Fruit fly (Drosophila melanogaster): ENCODE measurements around the gene CG11109.

CG11109 gene

dm6 chr3L:22871845-22872361 lies at the start of gene CG11109, which contains the start of gene Arf1:
Gene CG11109 (plus strand): TSS chr3L:22872200.
Gene Arf1 (minus strand): TSS chr3L:22872231.
- TF ChIP-seq ttk (optimal IDR thresholded peaks at IDR 0.05), result no peak
- no peak for TF ChIP-seq psq (optimal IDR thresholded peaks at IDR 0.05)
- no peak for TF ChIP-seq insv (optimal IDR thresholded peaks at IDR 0.05)
- no peak for TF ChIP-seq Myc (optimal IDR thresholded peaks at IDR 0.05)
- no peak for TF ChIP-seq Sin3A (optimal IDR thresholded peaks at IDR 0.05)

- no peak for TF ChIP-seq Sin3A (optimal IDR thresholded peaks at IDR 0.05)
- TF ChIP-seq insv (optimal IDR thresholded peaks at IDR 0.05), result no peak
- no peak for TF ChIP-seq ttk (optimal IDR thresholded peaks at IDR 0.05)
- TF ChIP-seq psq (optimal IDR thresholded peaks at IDR 0.05), result no peak
- TF ChIP-seq h (optimal IDR thresholded peaks at IDR 0.05), result no peak
- no peak for TF ChIP-seq Myc (optimal IDR thresholded peaks at IDR 0.05)
Observed at dm6 chr3L:22822544-22823175, 49.3 kb upstream of the CG11109 start.

- TF ChIP-seq ttk (optimal IDR thresholded peaks at IDR 0.05) (no peak), h (optimal IDR thresholded peaks at IDR 0.05) (no peak), Sin3A (optimal IDR thresholded peaks at IDR 0.05) (no peak), Myc (optimal IDR thresholded peaks at IDR 0.05) (no peak), psq (optimal IDR thresholded peaks at IDR 0.05) (no peak), insv (optimal IDR thresholded peaks at IDR 0.05) (no peak)
Observed at dm6 chr3L:22823230-22823629, 48.8 kb upstream of the CG11109 start.

- TF ChIP-seq ttk (optimal IDR thresholded peaks at IDR 0.05) (no peak), Sin3A (optimal IDR thresholded peaks at IDR 0.05) (no peak), h (optimal IDR thresholded peaks at IDR 0.05) (no peak), Myc (optimal IDR thresholded peaks at IDR 0.05) (no peak), insv (optimal IDR thresholded peaks at IDR 0.05) (no peak), psq (optimal IDR thresholded peaks at IDR 0.05) (no peak)
Observed at dm6 chr3L:22824668-22825192, 47.3 kb upstream of the CG11109 start.

- TF ChIP-seq Sin3A (optimal IDR thresholded peaks at IDR 0.05), result no peak
- TF ChIP-seq Myc (optimal IDR thresholded peaks at IDR 0.05), result no peak
- no peak for TF ChIP-seq ttk (optimal IDR thresholded peaks at IDR 0.05)
- TF ChIP-seq h (optimal IDR thresholded peaks at IDR 0.05), result no peak
- no peak for TF ChIP-seq psq (optimal IDR thresholded peaks at IDR 0.05)
- TF ChIP-seq insv (optimal IDR thresholded peaks at IDR 0.05), result no peak
Observed at dm6 chr3L:22826236-22826635, 45.8 kb upstream of the CG11109 start.

- TF ChIP-seq Sin3A (optimal IDR thresholded peaks at IDR 0.05), result no peak
- no peak for TF ChIP-seq psq (optimal IDR thresholded peaks at IDR 0.05)
- TF ChIP-seq h (optimal IDR thresholded peaks at IDR 0.05), result no peak
Observed at dm6 chr3L:22830132-22830697, 41.8 kb upstream of the CG11109 start.

- no peak for TF ChIP-seq insv (optimal IDR thresholded peaks at IDR 0.05)
- TF ChIP-seq ttk (optimal IDR thresholded peaks at IDR 0.05), result no peak
- TF ChIP-seq h (optimal IDR thresholded peaks at IDR 0.05), result no peak
- no peak for TF ChIP-seq Myc (optimal IDR thresholded peaks at IDR 0.05)
- no peak for TF ChIP-seq psq (optimal IDR thresholded peaks at IDR 0.05)
- no peak for TF ChIP-seq Sin3A (optimal IDR thresholded peaks at IDR 0.05)
Observed at dm6 chr3L:22835144-22835964, 36.6 kb upstream of the CG11109 start, which contains the start of gene jim. Gene jim (minus strand): TSS chr3L:22835194.

dm6 chr3L:22836768-22837167 lies 35.2 kb upstream of the CG11109 start, which contains the start of the genes CG11226 and CG45428:
Gene CG11226 (plus strand): TSS chr3L:22837068.
Gene CG45428 (minus strand): TSS chr3L:22837070.
- TF ChIP-seq ttk (optimal IDR thresholded peaks at IDR 0.05) (no peak), Myc (optimal IDR thresholded peaks at IDR 0.05) (no peak), psq (optimal IDR thresholded peaks at IDR 0.05) (no peak), insv (optimal IDR thresholded peaks at IDR 0.05) (no peak), Sin3A (optimal IDR thresholded peaks at IDR 0.05) (no peak), h (optimal IDR thresholded peaks at IDR 0.05) (no peak)

- no peak for TF ChIP-seq ttk (optimal IDR thresholded peaks at IDR 0.05)
- TF ChIP-seq Myc (optimal IDR thresholded peaks at IDR 0.05), result no peak
- no peak for TF ChIP-seq insv (optimal IDR thresholded peaks at IDR 0.05)
- TF ChIP-seq psq (optimal IDR thresholded peaks at IDR 0.05), result no peak
Observed at dm6 chr3L:22837651-22838614, 34.1 kb upstream of the CG11109 start.

- TF ChIP-seq ttk (optimal IDR thresholded peaks at IDR 0.05), result no peak
- no peak for TF ChIP-seq h (optimal IDR thresholded peaks at IDR 0.05)
- TF ChIP-seq Myc (optimal IDR thresholded peaks at IDR 0.05), result no peak
- TF ChIP-seq insv (optimal IDR thresholded peaks at IDR 0.05), result no peak
- no peak for TF ChIP-seq Sin3A (optimal IDR thresholded peaks at IDR 0.05)
- no peak for TF ChIP-seq psq (optimal IDR thresholded peaks at IDR 0.05)
Observed at dm6 chr3L:22839243-22839642, 32.8 kb upstream of the CG11109 start.

- TF ChIP-seq ttk (optimal IDR thresholded peaks at IDR 0.05) (no peak), Sin3A (optimal IDR thresholded peaks at IDR 0.05) (no peak), insv (optimal IDR thresholded peaks at IDR 0.05) (no peak), Myc (optimal IDR thresholded peaks at IDR 0.05) (no peak)
Observed at dm6 chr3L:22839726-22840228, 32.2 kb upstream of the CG11109 start.
